Worm (Caenorhabditis elegans): Measurements from ENCODE around the gene F38B7.10.

DNA sequence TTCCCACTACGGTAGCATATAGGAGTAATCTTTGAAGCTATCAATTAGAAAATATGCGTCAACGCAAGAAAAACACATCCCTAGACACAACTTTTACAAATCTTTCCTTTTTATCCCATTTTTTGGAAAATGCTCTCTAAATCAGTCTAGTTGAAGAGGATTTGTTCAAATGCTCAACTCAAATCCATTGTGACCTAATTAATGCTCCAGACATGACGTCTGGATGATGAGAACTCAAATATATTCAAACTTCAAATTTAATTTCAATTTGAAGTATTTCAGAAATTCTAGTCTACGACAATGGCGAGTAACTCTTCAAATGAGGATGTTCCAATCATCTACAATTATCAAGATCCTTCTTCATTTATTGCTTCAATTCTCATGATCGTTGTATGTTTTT, 7.1 kb downstream of the F38B7.10 start, which contains the start of gene srx-85:
- TF ChIP-seq fkh-10 (GFP tag; optimal IDR thresholded peaks at IDR 0.05) (no peak), T23F11.4 (GFP tag; optimal IDR thresholded peaks at IDR 0.05) (no peak)
